Fruit fly (Drosophila melanogaster) whole organism, prepupa: ENCODE results near the gene Capa.
A peak's percentile ranks its signal among the peaks of the same experiment; 100 is the strongest.

Experiments
- Blimp-1 ChIP-seq: fragments of 200-800 bp; sonication (Bioruptor generic); optimal IDR thresholded peaks from 3 replicates; lab custom pipeline; 2017; ENCODE audit warnings: missing biosample characterization, missing genetic modification characterization, mild to moderate bottlenecking, moderate library complexity, missing genetic modification reagents
- CG10631 ChIP-seq: fragments of 200-800 bp; sonication (Bioruptor generic); optimal IDR thresholded peaks from 2 replicates; lab custom pipeline; 2016; ENCODE audit warnings: missing biosample characterization, missing genetic modification characterization
- CG10669 ChIP-seq: fragments of 200-800 bp; sonication (Bioruptor generic); optimal IDR thresholded peaks from 3 replicates; lab custom pipeline; 2018; ENCODE audit warnings: missing biosample characterization, mild to moderate bottlenecking, missing genetic modification characterization, moderate library complexity
- CG11294 ChIP-seq: fragments of 200-800 bp; sonication (Bioruptor generic); IDR thresholded peaks from 2 replicates; pipeline ENCODE4 v1.3.6; 2022; ENCODE audit warnings: missing biosample characterization, missing genetic modification characterization
- CG11902 ChIP-seq: fragments of 200-800 bp; sonication (Bioruptor generic); optimal IDR thresholded peaks from 3 replicates; lab custom pipeline; 2016; ENCODE audit warnings: missing biosample characterization, missing genetic modification characterization
- CG15336 ChIP-seq: fragments of 200-800 bp; sonication (Bioruptor generic); IDR thresholded peaks from 2 replicates; pipeline ENCODE4 v1.3.6; 2022; ENCODE audit warnings: missing biosample characterization, missing genetic modification characterization
- CG1621 ChIP-seq: fragments of 200-800 bp; sonication (Bioruptor generic); optimal IDR thresholded peaks from 3 replicates; lab custom pipeline; 2018; ENCODE audit warnings: missing biosample characterization, mild to moderate bottlenecking, missing genetic modification characterization
- CG3032 ChIP-seq: fragments of 200-800 bp; optimal IDR thresholded peaks from 2 replicates; lab custom pipeline; 2019; ENCODE audit warnings: missing biosample characterization, mild to moderate bottlenecking, missing genetic modification characterization, moderate library complexity
- CG32006 ChIP-seq: fragments of 200-800 bp; sonication (Bioruptor generic); optimal IDR thresholded peaks from 3 replicates; lab custom pipeline; 2017; ENCODE audit warnings: missing biosample characterization, mild to moderate bottlenecking, missing genetic modification characterization
- CG34406 ChIP-seq: fragments of 200-800 bp; sonication (Bioruptor generic); optimal IDR thresholded peaks from 3 replicates; lab custom pipeline; 2016; ENCODE audit warnings: missing biosample characterization, missing genetic modification characterization
- CG3919 ChIP-seq: fragments of 200-800 bp; sonication (Bioruptor generic); optimal IDR thresholded peaks from 3 replicates; lab custom pipeline; 2016; ENCODE audit warnings: missing biosample characterization, missing genetic modification characterization
- CG4318 ChIP-seq: fragments of 200-800 bp; sonication (Bioruptor generic); optimal IDR thresholded peaks from 3 replicates; lab custom pipeline; 2017; ENCODE audit warnings: missing biosample characterization, mild to moderate bottlenecking, missing genetic modification characterization
- CG6163 ChIP-seq: fragments of 200-800 bp; sonication (Bioruptor generic); IDR thresholded peaks from 3 replicates; pipeline ENCODE4 v1.3.6; 2022; ENCODE audit warnings: missing biosample characterization, missing genetic modification characterization
- CG6276 ChIP-seq: fragments of 200-800 bp; sonication (Bioruptor generic); optimal IDR thresholded peaks from 2 replicates; lab custom pipeline; 2017; ENCODE audit warnings: missing biosample characterization, mild to moderate bottlenecking, missing genetic modification characterization
- CG6854 ChIP-seq: fragments of 200-800 bp; sonication (Bioruptor generic); optimal IDR thresholded peaks from 2 replicates; lab custom pipeline; 2017; ENCODE audit warnings: missing biosample characterization, mild to moderate bottlenecking, missing genetic modification characterization
- CG8119 ChIP-seq: fragments of 200-800 bp; sonication (Bioruptor generic); IDR thresholded peaks from 3 replicates; pipeline ENCODE4 v1.3.6; 2022; ENCODE audit warnings: missing biosample characterization, missing genetic modification characterization
- CG9139 ChIP-seq: fragments of 200-800 bp; sonication (Bioruptor generic); optimal IDR thresholded peaks from 3 replicates; lab custom pipeline; 2017; ENCODE audit warnings: missing biosample characterization, mild to moderate bottlenecking, missing genetic modification characterization
- Eip75B ChIP-seq: fragments of 200-800 bp; sonication (Bioruptor generic); optimal IDR thresholded peaks from 3 replicates; lab custom pipeline; 2016; ENCODE audit warnings: missing biosample characterization, missing genetic modification characterization
- Eip78C ChIP-seq: fragments of 200-800 bp; sonication (Bioruptor generic); peaks from one replicate; lab custom pipeline; 2016; ENCODE audit warnings: missing biosample characterization, missing genetic modification characterization
- Eip93F ChIP-seq: fragments of 200-800 bp; sonication (Bioruptor generic); optimal IDR thresholded peaks from 2 replicates; lab custom pipeline; 2016; ENCODE audit warnings: missing biosample characterization, mild to moderate bottlenecking, missing genetic modification characterization
- Ets21C ChIP-seq: fragments of 200-800 bp; sonication (Bioruptor generic); optimal IDR thresholded peaks from 3 replicates; lab custom pipeline; 2016; ENCODE audit warnings: missing biosample characterization, missing genetic modification characterization
- Ets96B ChIP-seq: fragments of 200-800 bp; optimal IDR thresholded peaks from 2 replicates; lab custom pipeline; 2019; ENCODE audit warnings: missing biosample characterization, mild to moderate bottlenecking, missing genetic modification characterization, moderate library complexity
- Gug ChIP-seq: fragments of 200-800 bp; sonication (Bioruptor generic); IDR thresholded peaks from 2 replicates; pipeline ENCODE4 v1.3.6; 2022; ENCODE audit warnings: missing biosample characterization, missing genetic modification characterization
- Hr39 ChIP-seq: fragments of 200-800 bp; sonication (Bioruptor generic); optimal IDR thresholded peaks from 2 replicates; lab custom pipeline; 2016; ENCODE audit warnings: missing biosample characterization, missing genetic modification characterization
- Hr4 ChIP-seq: fragments of 200-800 bp; sonication (Bioruptor generic); optimal IDR thresholded peaks from 3 replicates; lab custom pipeline; 2016; ENCODE audit warnings: missing biosample characterization, missing genetic modification characterization
- Lpt ChIP-seq: fragments of 200-800 bp; sonication (Bioruptor generic); optimal IDR thresholded peaks from 3 replicates; lab custom pipeline; 2016; ENCODE audit warnings: missing biosample characterization, missing genetic modification characterization
- Met ChIP-seq: fragments of 200-800 bp; sonication (Bioruptor generic); optimal IDR thresholded peaks from 3 replicates; lab custom pipeline; 2016; ENCODE audit warnings: missing biosample characterization, missing genetic modification characterization
- OdsH ChIP-seq: fragments of 200-800 bp; sonication (Bioruptor generic); optimal IDR thresholded peaks from 3 replicates; lab custom pipeline; 2016; ENCODE audit warnings: missing biosample characterization, missing genetic modification characterization
- Smox ChIP-seq: fragments of 200-800 bp; sonication (Bioruptor generic); optimal IDR thresholded peaks from 3 replicates; lab custom pipeline; 2016; ENCODE audit warnings: missing biosample characterization, missing genetic modification characterization
- Sox102F ChIP-seq: fragments of 200-800 bp; sonication (Bioruptor generic); optimal IDR thresholded peaks from 2 replicates; lab custom pipeline; 2016; ENCODE audit warnings: missing biosample characterization, mild to moderate bottlenecking, missing genetic modification characterization
- Sox15 ChIP-seq: fragments of 200-800 bp; sonication (Bioruptor generic); optimal IDR thresholded peaks from 3 replicates; lab custom pipeline; 2016; ENCODE audit warnings: missing biosample characterization, missing genetic modification characterization
- achi ChIP-seq: fragments of 200-800 bp; sonication (Bioruptor generic); optimal IDR thresholded peaks from 3 replicates; lab custom pipeline; 2016; ENCODE audit warnings: missing biosample characterization, missing genetic modification characterization
- acj6 ChIP-seq: fragments of 200-800 bp; sonication (Bioruptor generic); optimal IDR thresholded peaks from 3 replicates; lab custom pipeline; 2016; ENCODE audit warnings: missing biosample characterization, missing genetic modification characterization
- cyc ChIP-seq: fragments of 200-800 bp; sonication (Bioruptor generic); optimal IDR thresholded peaks from 3 replicates; lab custom pipeline; 2016; ENCODE audit warnings: missing biosample characterization, missing genetic modification characterization
- dac ChIP-seq: fragments of 200-800 bp; sonication (Bioruptor generic); optimal IDR thresholded peaks from 2 replicates; lab custom pipeline; 2017; ENCODE audit warnings: missing biosample characterization, mild to moderate bottlenecking, missing genetic modification characterization
- dsx ChIP-seq: fragments of 200-800 bp; optimal IDR thresholded peaks from 3 replicates; lab custom pipeline; 2019; ENCODE audit warnings: missing biosample characterization, mild to moderate bottlenecking, missing genetic modification characterization, moderate library complexity; ENCODE audit not compliant: poor library complexity, severe bottlenecking
- eg ChIP-seq: fragments of 200-800 bp; sonication (Bioruptor generic); IDR thresholded peaks from 3 replicates; pipeline ENCODE4 v1.3.6; 2022; ENCODE audit warnings: missing biosample characterization, missing genetic modification characterization
- fd59A ChIP-seq: fragments of 200-800 bp; sonication (Bioruptor generic); optimal IDR thresholded peaks from 2 replicates; lab custom pipeline; 2017; ENCODE audit warnings: missing biosample characterization, mild to moderate bottlenecking, missing genetic modification characterization, missing genetic modification reagents
- fd85E ChIP-seq: fragments of 200-800 bp; sonication (Bioruptor generic); optimal IDR thresholded peaks from 3 replicates; lab custom pipeline; 2016; ENCODE audit warnings: missing biosample characterization, missing genetic modification characterization
- lz ChIP-seq: fragments of 200-800 bp; sonication (Bioruptor generic); optimal IDR thresholded peaks from 3 replicates; lab custom pipeline; 2016; ENCODE audit warnings: missing biosample characterization, missing genetic modification characterization
- pdm3 ChIP-seq: fragments of 200-800 bp; sonication (Bioruptor generic); optimal IDR thresholded peaks from 3 replicates; lab custom pipeline; 2016; ENCODE audit warnings: missing biosample characterization, missing genetic modification characterization
- salr ChIP-seq, 2 experiments: fragments of 200-800 bp; sonication (Bioruptor generic); optimal IDR thresholded peaks; 3 replicates each; lab custom pipeline; 2016 to 2018; ENCODE audit warnings: missing biosample characterization in 2 of 2, missing genetic modification characterization in 2 of 2, mild to moderate bottlenecking in 1 of 2
- topi ChIP-seq: fragments of 200-800 bp; sonication (Bioruptor generic); optimal IDR thresholded peaks from 3 replicates; lab custom pipeline; 2016; ENCODE audit warnings: missing biosample characterization, missing genetic modification characterization
- vri ChIP-seq: fragments of 200-800 bp; sonication (Bioruptor generic); optimal IDR thresholded peaks from 3 replicates; lab custom pipeline; 2016; ENCODE audit warnings: missing biosample characterization, mild to moderate bottlenecking, missing genetic modification characterization

The Capa gene

dm6 chr3R:29899635-29900034, 14.5 kb downstream of the Capa start:
- TF ChIP-seq CG6854 (no peak), CG10631 (no peak), CG1621 (tag; lab: Kevin White, UChicago) (no peak), Gug (GFP tag; lab: Robert Waterston, UW) (no peak), Sox15 (GFP tag; lab: Kevin White, UChicago) (no peak), Eip75B (GFP tag; lab: Kevin White, UChicago) (no peak), Sox102F (no peak), Lpt (GFP tag; lab: Kevin White, UChicago) (no peak)

- TF ChIP-seq CG32006 = peak; percentile 46
- TF ChIP-seq CG15336 (GFP tag; lab: Robert Waterston, UW) = peak; percentile 59
- TF ChIP-seq Hr4 (GFP tag; lab: Kevin White, UChicago) = peak; percentile 46
- no peak for TF ChIP-seq Ets96B (tag; lab: Kevin White, UChicago)
- TF ChIP-seq CG8119 (GFP tag; lab: Robert Waterston, UW) = peak; percentile 54; the same call in 1 of the 3 replicates
- TF ChIP-seq CG11294 = peak; percentile 45
- TF ChIP-seq CG6276 (GFP tag; lab: Kevin White, UChicago) = peak; percentile 20
- TF ChIP-seq eg (GFP tag; lab: Robert Waterston, UW) = peak; percentile 31; the same call in 1 of the 3 replicates
- TF ChIP-seq CG34406 = no peak
Measured at dm6 chr3R:29898588-29898987, 15.6 kb downstream of the Capa start.

- no peak for TF ChIP-seq lz (GFP tag; lab: Kevin White, UChicago)
- no peak for TF ChIP-seq CG3032
- no peak for TF ChIP-seq acj6 (GFP tag; lab: Kevin White, UChicago)
- no peak for TF ChIP-seq fd59A (GFP tag; lab: Kevin White, UChicago)
- no peak for TF ChIP-seq vri (GFP tag; lab: Kevin White, UChicago)
- no peak for TF ChIP-seq Sox15 (GFP tag; lab: Kevin White, UChicago)
- no peak for TF ChIP-seq CG10669
- peak; percentile 21 for TF ChIP-seq CG10631
- TF ChIP-seq CG34406 = no peak
- no peak for TF ChIP-seq topi (GFP tag; lab: Kevin White, UChicago)
- TF ChIP-seq Ets96B (tag; lab: Kevin White, UChicago) = no peak
- TF ChIP-seq Hr4 (GFP tag; lab: Kevin White, UChicago) = peak; percentile 79
- TF ChIP-seq Eip78C (GFP tag; lab: Kevin White, UChicago) = peak; percentile 73
- TF ChIP-seq CG6276 (GFP tag; lab: Kevin White, UChicago) = peak; percentile 56
- no peak for TF ChIP-seq dsx
- peak in 1 of 2 experiments; percentile 25 for TF ChIP-seq salr (GFP tag; optimal IDR thresholded peaks at IDR 0.05; lab: Kevin White, UChicago)
- TF ChIP-seq Blimp-1 (GFP tag; lab: Kevin White, UChicago) = no peak
- TF ChIP-seq CG11294 = peak; percentile 72
- TF ChIP-seq CG3919 (GFP tag; lab: Kevin White, UChicago) = peak; percentile 26
- no peak for TF ChIP-seq fd85E (GFP tag; lab: Kevin White, UChicago)
- TF ChIP-seq Sox102F = no peak
- no peak for TF ChIP-seq Met
- no peak for TF ChIP-seq Ets21C (GFP tag; lab: Kevin White, UChicago)
- no peak for TF ChIP-seq dac (GFP tag; lab: Kevin White, UChicago)
- peak; percentile 60 for TF ChIP-seq CG32006
- TF ChIP-seq pdm3 (GFP tag; lab: Kevin White, UChicago) = peak; percentile 19
- TF ChIP-seq Eip93F (GFP tag; lab: Kevin White, UChicago) = no peak
- TF ChIP-seq achi (GFP tag; lab: Kevin White, UChicago) = peak; percentile 46
- TF ChIP-seq CG8119 (GFP tag; lab: Robert Waterston, UW) = peak; percentile 83
- no peak for TF ChIP-seq Hr39 (GFP tag; lab: Kevin White, UChicago)
- TF ChIP-seq Smox (GFP tag; lab: Kevin White, UChicago) = no peak
- TF ChIP-seq CG15336 (GFP tag; lab: Robert Waterston, UW) = peak; percentile 81
- TF ChIP-seq CG9139 (GFP tag; lab: Kevin White, UChicago) = no peak
- TF ChIP-seq CG4318 (GFP tag; lab: Kevin White, UChicago) = peak; percentile 22
- TF ChIP-seq Gug (GFP tag; lab: Robert Waterston, UW) = peak; percentile 80
- peak; percentile 78 for TF ChIP-seq eg (GFP tag; lab: Robert Waterston, UW)
- TF ChIP-seq CG11902 (GFP tag; lab: Kevin White, UChicago) = no peak
- peak; percentile 30 for TF ChIP-seq OdsH (GFP tag; lab: Kevin White, UChicago)
- no peak for TF ChIP-seq cyc (GFP tag; lab: Kevin White, UChicago)
- no peak for TF ChIP-seq Lpt (GFP tag; lab: Kevin White, UChicago)
- TF ChIP-seq CG6163 = peak; percentile 34; the same call in 2 of the 3 replicates
- no peak for TF ChIP-seq Eip75B (GFP tag; lab: Kevin White, UChicago)
Measured at dm6 chr3R:29894393-29894792, 19.8 kb downstream of the Capa start.
